Fruit fly (Drosophila melanogaster) whole organism, embryonic: Measurements from ENCODE around the gene Phb1.

Source experiments
- BtbVII ChIP-seq: fragments of 200-800 bp; sonication (Bioruptor generic); optimal IDR thresholded peaks from 3 replicates; lab custom pipeline; 2017; ENCODE audit warnings: missing biosample characterization, mild to moderate bottlenecking, missing genetic modification characterization
- CG10321 ChIP-seq: fragments of 200-800 bp; sonication (Bioruptor generic); IDR thresholded peaks from 2 replicates; pipeline ENCODE4 v1.3.6; 2022; ENCODE audit warnings: missing biosample characterization, missing genetic modification characterization
- CG12071 ChIP-seq: fragments of 200-800 bp; sonication (Bioruptor generic); optimal IDR thresholded peaks from 3 replicates; lab custom pipeline; 2018; ENCODE audit warnings: missing biosample characterization, mild to moderate bottlenecking, missing genetic modification characterization
- CG12104 ChIP-seq: fragments of 200-800 bp; sonication (Bioruptor generic); optimal IDR thresholded peaks from 3 replicates; lab custom pipeline; 2016; ENCODE audit warnings: missing biosample characterization, missing genetic modification characterization
- CG12769 ChIP-seq: fragments of 200-800 bp; sonication (Bioruptor generic); optimal IDR thresholded peaks from 2 replicates; lab custom pipeline; 2019; ENCODE audit warnings: missing biosample characterization, mild to moderate bottlenecking, missing genetic modification characterization, moderate library complexity
- CG14710 ChIP-seq: fragments of 200-800 bp; sonication (Bioruptor generic); optimal IDR thresholded peaks from 3 replicates; lab custom pipeline; 2019; ENCODE audit warnings: missing biosample characterization, mild to moderate bottlenecking, missing genetic modification characterization, moderate library complexity
- CG16863 ChIP-seq: fragments of 200-800 bp; sonication (Bioruptor generic); optimal IDR thresholded peaks from 3 replicates; lab custom pipeline; 2016; ENCODE audit warnings: missing biosample characterization, missing genetic modification characterization
- CG17568 ChIP-seq: fragments of 200-800 bp; sonication (Bioruptor generic); optimal IDR thresholded peaks from 2 replicates; lab custom pipeline; 2018; ENCODE audit warnings: missing biosample characterization, mild to moderate bottlenecking, missing genetic modification characterization, moderate library complexity
- CG1792 ChIP-seq: fragments of 200-800 bp; sonication (Bioruptor generic); optimal IDR thresholded peaks from 2 replicates; lab custom pipeline; 2016; ENCODE audit warnings: missing biosample characterization, missing genetic modification characterization
- CG2875 ChIP-seq: fragments of 200-800 bp; sonication (Bioruptor generic); optimal IDR thresholded peaks from 2 replicates; lab custom pipeline; 2017; ENCODE audit warnings: missing biosample characterization, mild to moderate bottlenecking, missing genetic modification characterization, missing genetic modification reagents
- CG31388 ChIP-seq: fragments of 200-800 bp; sonication (Bioruptor generic); optimal IDR thresholded peaks from 2 replicates; lab custom pipeline; 2016; ENCODE audit warnings: missing biosample characterization, missing genetic modification characterization
- CG34224 ChIP-seq: fragments of 200-800 bp; sonication (Bioruptor generic); IDR thresholded peaks from 3 replicates; pipeline ENCODE4 v1.3.6; 2022; ENCODE audit warnings: missing biosample characterization, missing genetic modification characterization; ENCODE audit not compliant: partially characterized antibody
- CG34376 ChIP-seq: fragments of 200-800 bp; sonication (Bioruptor generic); optimal IDR thresholded peaks from 2 replicates; lab custom pipeline; 2018; ENCODE audit warnings: missing biosample characterization, mild to moderate bottlenecking, missing genetic modification characterization
- CG6765 ChIP-seq: fragments of 200-800 bp; sonication (Bioruptor generic); optimal IDR thresholded peaks from 3 replicates; lab custom pipeline; 2017; ENCODE audit warnings: missing biosample characterization, mild to moderate bottlenecking, missing genetic modification characterization
- CG8281 ChIP-seq: fragments of 200-800 bp; sonication (Bioruptor generic); optimal IDR thresholded peaks from 2 replicates; lab custom pipeline; 2018; ENCODE audit warnings: missing biosample characterization, mild to moderate bottlenecking, missing genetic modification characterization, moderate library complexity
- CG8944 ChIP-seq: fragments of 200-800 bp; sonication (Bioruptor generic); optimal IDR thresholded peaks from 3 replicates; lab custom pipeline; 2016; ENCODE audit warnings: missing biosample characterization, missing genetic modification characterization
- CG9932 ChIP-seq: fragments of 200-800 bp; sonication (Bioruptor generic); IDR thresholded peaks from 2 replicates; pipeline ENCODE4 v1.3.6; 2022; ENCODE audit warnings: missing biosample characterization, missing genetic modification characterization
- Dll ChIP-seq: fragments of 200-800 bp; sonication (Bioruptor generic); IDR thresholded peaks from 4 replicates; pipeline ENCODE4 v1.3.6; 2022; ENCODE audit warnings: missing biosample characterization, missing genetic modification characterization; ENCODE audit not compliant: partially characterized antibody
- Eip74EF ChIP-seq, 2 experiments: fragments of 200-800 bp in 1 of 2; fragments of >200 bp in 1 of 2; sonication (Bioruptor generic) in 1 of 2; optimal IDR thresholded peaks; 2 replicates each; lab custom pipeline; 2017 to 2019; ENCODE audit warnings: missing biosample characterization in 2 of 2, missing genetic modification characterization in 2 of 2, mild to moderate bottlenecking in 1 of 2, moderate library complexity in 1 of 2
- Ets97D ChIP-seq: fragments of 200-800 bp; sonication (Bioruptor generic); optimal IDR thresholded peaks from 3 replicates; lab custom pipeline; 2016; ENCODE audit warnings: missing biosample characterization, missing genetic modification characterization
- Lpt ChIP-seq: fragments of >200 bp; optimal IDR thresholded peaks from 2 replicates; lab custom pipeline; 2018; ENCODE audit warnings: missing biosample characterization, missing genetic modification characterization
- MESR4 ChIP-seq: fragments of 200-800 bp; sonication (Bioruptor generic); optimal IDR thresholded peaks from 2 replicates; lab custom pipeline; 2018; ENCODE audit warnings: missing biosample characterization, mild to moderate bottlenecking, missing genetic modification characterization, moderate library complexity
- Myb ChIP-seq: fragments of 200-800 bp; sonication (Bioruptor generic); optimal IDR thresholded peaks from 2 replicates; lab custom pipeline; 2016; ENCODE audit warnings: missing biosample characterization, missing genetic modification characterization
- PHDP ChIP-seq: fragments of 200-800 bp; sonication (Bioruptor generic); optimal IDR thresholded peaks from 3 replicates; lab custom pipeline; 2018; ENCODE audit warnings: missing biosample characterization, mild to moderate bottlenecking, missing genetic modification characterization, moderate library complexity
- Sry-β ChIP-seq: fragments of 200-800 bp; sonication (Bioruptor generic); optimal IDR thresholded peaks from 2 replicates; lab custom pipeline; 2018; ENCODE audit warnings: missing biosample characterization, mild to moderate bottlenecking, missing genetic modification characterization, moderate library complexity
- Tbp ChIP-seq: fragments of >200 bp; optimal IDR thresholded peaks from 2 replicates; lab custom pipeline; 2018; ENCODE audit warnings: missing biosample characterization, missing genetic modification characterization
- Xrp1 ChIP-seq: fragments of 200-800 bp; sonication (Bioruptor generic); IDR thresholded peaks from 2 replicates; pipeline ENCODE4 v1.3.6; 2022; ENCODE audit warnings: missing biosample characterization, missing genetic modification characterization
- YL-1 ChIP-seq: fragments of 200-800 bp; sonication (Bioruptor generic); optimal IDR thresholded peaks from 3 replicates; lab custom pipeline; 2017; ENCODE audit warnings: missing biosample characterization, mild to moderate bottlenecking, missing genetic modification characterization
- aop ChIP-seq: fragments of 200-800 bp; sonication (Bioruptor generic); IDR thresholded peaks from 2 replicates; pipeline ENCODE4 v1.3.6; 2022; ENCODE audit warnings: missing biosample characterization, missing genetic modification characterization
- az2 ChIP-seq: fragments of 200-800 bp; sonication (Bioruptor generic); optimal IDR thresholded peaks from 3 replicates; lab custom pipeline; 2016; ENCODE audit warnings: missing biosample characterization, missing genetic modification characterization
- br ChIP-seq: fragments of >200 bp; optimal IDR thresholded peaks from 2 replicates; lab custom pipeline; 2017
- disco-r ChIP-seq: fragments of 200-800 bp; sonication (Bioruptor generic); optimal IDR thresholded peaks from 2 replicates; lab custom pipeline; 2016; ENCODE audit warnings: missing biosample characterization, missing genetic modification characterization
- dmrt99B ChIP-seq: fragments of 200-800 bp; sonication (Bioruptor generic); optimal IDR thresholded peaks from 2 replicates; lab custom pipeline; 2018; ENCODE audit warnings: missing biosample characterization, mild to moderate bottlenecking, missing genetic modification characterization, moderate library complexity
- eyg ChIP-seq: fragments of 200-800 bp; sonication (Bioruptor generic); optimal IDR thresholded peaks from 3 replicates; lab custom pipeline; 2016; ENCODE audit warnings: missing biosample characterization, missing genetic modification characterization
- fru ChIP-seq: fragments of >200 bp; optimal IDR thresholded peaks from 2 replicates; lab custom pipeline; 2017
- gcm ChIP-seq: fragments of 200-800 bp; sonication (Bioruptor generic); optimal IDR thresholded peaks from 2 replicates; lab custom pipeline; 2019; ENCODE audit warnings: missing biosample characterization, mild to moderate bottlenecking, missing genetic modification characterization, moderate library complexity
- gcm2 ChIP-seq: fragments of 200-800 bp; sonication (Bioruptor generic); optimal IDR thresholded peaks from 2 replicates; lab custom pipeline; 2016; ENCODE audit warnings: missing biosample characterization, missing genetic modification characterization
- hbn ChIP-seq: fragments of 200-800 bp; sonication (Bioruptor generic); IDR thresholded peaks from 2 replicates; pipeline ENCODE4 v1.3.6; 2022; ENCODE audit warnings: missing biosample characterization, missing genetic modification characterization; ENCODE audit not compliant: partially characterized antibody
- ind ChIP-seq: fragments of 200-800 bp; sonication (Bioruptor generic); optimal IDR thresholded peaks from 3 replicates; lab custom pipeline; 2016; ENCODE audit warnings: missing biosample characterization, missing genetic modification characterization
- jumu ChIP-seq: fragments of 200-800 bp; sonication (Bioruptor generic); optimal IDR thresholded peaks from 3 replicates; lab custom pipeline; 2016; ENCODE audit warnings: missing biosample characterization, missing genetic modification characterization
- klu ChIP-seq: fragments of 200-800 bp; sonication (Bioruptor generic); IDR thresholded peaks from 2 replicates; pipeline ENCODE4 v1.3.6; 2022; ENCODE audit warnings: missing biosample characterization, missing genetic modification characterization
- lola ChIP-seq, 3 experiments: fragments of >200 bp in 2 of 3; fragments of 200-800 bp in 1 of 3; sonication (Bioruptor generic) in 1 of 3; optimal IDR thresholded peaks; 2 replicates each; lab custom pipeline; 2017 to 2019; ENCODE audit warnings: missing biosample characterization in 3 of 3, missing genetic modification characterization in 3 of 3, mild to moderate bottlenecking in 1 of 3, moderate library complexity in 1 of 3
- lov ChIP-seq, 2 experiments: fragments of 200-800 bp in 1 of 2; fragments of >200 bp in 1 of 2; sonication (Bioruptor generic) in 1 of 2; IDR thresholded peaks in 1 of 2; optimal IDR thresholded peaks in 1 of 2; 2 replicates in 1 of 2; 3 replicates in 1 of 2; pipeline versions ENCODE4 v1.3.6 to Lab custom; 2017 to 2022; ENCODE audit warnings: missing biosample characterization in 1 of 2, missing genetic modification characterization in 1 of 2
- nom ChIP-seq: fragments of 200-800 bp; sonication (Bioruptor generic); optimal IDR thresholded peaks from 2 replicates; lab custom pipeline; 2017; ENCODE audit warnings: missing biosample characterization, missing genetic modification characterization, mild to moderate bottlenecking, moderate library complexity, missing genetic modification reagents
- onecut ChIP-seq: fragments of 200-800 bp; sonication (Bioruptor generic); IDR thresholded peaks from 2 replicates; pipeline ENCODE4 v1.3.6; 2022; ENCODE audit warnings: missing biosample characterization, missing genetic modification characterization
- org-1 ChIP-seq: fragments of 200-800 bp; sonication (Bioruptor generic); optimal IDR thresholded peaks from 2 replicates; lab custom pipeline; 2017; ENCODE audit warnings: missing biosample characterization, missing genetic modification characterization
- pb ChIP-seq: fragments of 200-800 bp; sonication (Bioruptor generic); optimal IDR thresholded peaks from 3 replicates; lab custom pipeline; 2016; ENCODE audit warnings: missing biosample characterization, missing genetic modification characterization
- phol ChIP-seq: fragments of 200-800 bp; sonication (Bioruptor generic); optimal IDR thresholded peaks from 3 replicates; lab custom pipeline; 2018; ENCODE audit warnings: missing biosample characterization, mild to moderate bottlenecking, missing genetic modification characterization, moderate library complexity
- pros ChIP-seq: fragments of 200-800 bp; sonication (Bioruptor generic); optimal IDR thresholded peaks from 3 replicates; lab custom pipeline; 2019; ENCODE audit warnings: missing biosample characterization, mild to moderate bottlenecking, missing genetic modification characterization, moderate library complexity
- usp ChIP-seq: fragments of >200 bp; optimal IDR thresholded peaks from 2 replicates; lab custom pipeline; 2017; ENCODE audit warnings: missing biosample characterization, missing genetic modification characterization

Gene Phb1

DNA sequence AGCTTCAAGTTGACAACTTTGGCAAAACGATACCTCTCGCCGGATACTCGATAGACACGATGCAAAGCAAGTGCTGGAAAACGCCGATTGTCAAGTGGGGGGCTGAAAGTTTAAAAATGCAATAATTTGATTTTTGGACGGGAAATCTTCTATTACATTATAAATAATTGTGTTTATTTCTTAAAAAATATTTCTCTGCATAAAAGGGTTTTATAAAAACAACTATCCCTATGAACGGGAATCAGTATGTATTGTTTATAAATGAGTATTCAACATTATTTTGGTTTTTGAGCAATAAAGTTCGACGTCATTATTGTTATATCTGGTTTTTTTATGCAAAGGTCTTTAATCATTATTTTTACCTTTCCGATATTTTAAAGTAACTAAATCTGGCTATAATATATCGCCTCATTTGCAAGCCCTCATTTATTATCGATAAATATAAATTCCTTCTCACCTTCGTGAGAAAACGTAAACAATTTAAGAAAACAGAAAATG lies 8.3 kb upstream of the Phb1 start, which contains the start of the genes AsnRS and DCTN6-p27 (continued):
- peak; percentile 59 for TF ChIP-seq CG12104 (GFP tag; lab: Kevin White, UChicago)
- TF ChIP-seq fru, result no peak
- peak; percentile 77 for TF ChIP-seq CG14710 (tag; lab: Kevin White, UChicago)
- TF ChIP-seq nom (GFP tag; lab: Kevin White, UChicago), result peak; percentile 18
- TF ChIP-seq CG2875, result peak; percentile 34
- TF ChIP-seq usp, result no peak
- no peak for TF ChIP-seq Tbp (GFP tag; lab: Kevin White, UChicago)
- TF ChIP-seq BtbVII (GFP tag; lab: Kevin White, UChicago), result peak; percentile 53
- peak; percentile 95 for TF ChIP-seq CG16863 (GFP tag; lab: Kevin White, UChicago)
- TF ChIP-seq hbn (GFP tag; lab: Robert Waterston, UW), result peak; percentile 63
- TF ChIP-seq pros (GFP tag; lab: Kevin White, UChicago), result no peak
- peak; percentile 72 for TF ChIP-seq YL-1 (GFP tag; lab: Kevin White, UChicago)
- no peak for TF ChIP-seq aop (GFP tag; lab: Robert Waterston, UW)
- TF ChIP-seq jumu (GFP tag; lab: Kevin White, UChicago), result peak; percentile 40
- peak; percentile 73 for TF ChIP-seq Xrp1 (GFP tag; lab: Robert Waterston, UW)
- peak in 1 of 2 experiments; percentile 15 for TF ChIP-seq Eip74EF (GFP tag; optimal IDR thresholded peaks at IDR 0.05; lab: Kevin White, UChicago)
- TF ChIP-seq Ets97D (GFP tag; lab: Kevin White, UChicago), result peak; percentile 74
- TF ChIP-seq CG9932 (GFP tag; lab: Robert Waterston, UW), result peak; percentile 82
- peak; percentile 48; the same call in 1 of the 2 replicates for TF ChIP-seq onecut (GFP tag; lab: Robert Waterston, UW)
- TF ChIP-seq CG34224 (GFP tag; lab: Robert Waterston, UW), result peak; percentile 71
- TF ChIP-seq CG8281 (tag; lab: Kevin White, UChicago), result peak; percentile 8
- no peak for TF ChIP-seq CG6765 (GFP tag; lab: Kevin White, UChicago)
- TF ChIP-seq Dll (GFP tag; lab: Robert Waterston, UW), result peak; percentile 85
- TF ChIP-seq Myb (GFP tag; lab: Kevin White, UChicago), result peak; percentile 35
- TF ChIP-seq lola (GFP tag; optimal IDR thresholded peaks at IDR 0.05; lab: Kevin White, UChicago), result peak in 1 of 3 experiments; percentile 65
- no peak for TF ChIP-seq CG1792 (GFP tag; lab: Kevin White, UChicago)
- no peak for TF ChIP-seq gcm (GFP tag; lab: Kevin White, UChicago)
- no peak for TF ChIP-seq br (lab: Kevin White, UChicago)
- TF ChIP-seq CG10321 (GFP tag; lab: Robert Waterston, UW), result no peak
- peak; percentile 57 for TF ChIP-seq PHDP
- TF ChIP-seq CG34376, result peak; percentile 46
- TF ChIP-seq CG31388 (GFP tag; lab: Kevin White, UChicago), result no peak
- peak; percentile 76 for TF ChIP-seq phol (tag; lab: Kevin White, UChicago)
- peak; percentile 81 for TF ChIP-seq Sry-β
- TF ChIP-seq disco-r (GFP tag; lab: Kevin White, UChicago), result peak; percentile 50
- peak; percentile 54 for TF ChIP-seq gcm2
- peak; percentile 23 for TF ChIP-seq CG8944 (GFP tag; lab: Kevin White, UChicago)
- TF ChIP-seq klu, result no peak
- no peak for TF ChIP-seq eyg
- TF ChIP-seq MESR4 (GFP tag; lab: Kevin White, UChicago), result no peak
- no peak for TF ChIP-seq CG12071
- no peak for TF ChIP-seq CG17568
- TF ChIP-seq CG12769 (tag; lab: Kevin White, UChicago), result no peak
- TF ChIP-seq lov (optimal IDR thresholded peaks at IDR 0.05; lab: Kevin White, UChicago), result no peak
- TF ChIP-seq lov (GFP tag; IDR thresholded peaks at IDR 0.05; lab: Robert Waterston, UW), result no peak
- no peak for TF ChIP-seq Lpt
- no peak for TF ChIP-seq org-1 (GFP tag; lab: Kevin White, UChicago)
- peak; percentile 66 for TF ChIP-seq az2
- TF ChIP-seq ind, result peak; percentile 79
- TF ChIP-seq dmrt99B (tag; lab: Kevin White, UChicago), result no peak
- TF ChIP-seq pb (GFP tag; lab: Kevin White, UChicago), result no peak
